Worm (Caenorhabditis elegans): ENCODE results near the gene arrd-2.

ce11 chrII:9436009-9436408, 28.4 kb downstream of the arrd-2 start, which contains the start of gene kin-16:
- TF ChIP-seq nhr-84 (tag; optimal IDR thresholded peaks at IDR 0.05) (no peak), C16A3.4 (tag; optimal IDR thresholded peaks at IDR 0.05) (no peak), efl-1 (optimal IDR thresholded peaks at IDR 0.05) (no peak), efl-1 (GFP tag; optimal IDR thresholded peaks at IDR 0.05 in 1 of 2) (no peak), blmp-1 (tag; optimal IDR thresholded peaks at IDR 0.05) (peak; percentile 30), skn-1 (tag; optimal IDR thresholded peaks at IDR 0.05) (no peak)
